Fruit fly (Drosophila melanogaster) whole organism, embryonic: ENCODE results near the gene MED28.

Experiments used
- ATbp ChIP-seq: fragments of 200-800 bp; sonication (Bioruptor generic); optimal IDR thresholded peaks from 2 replicates; lab custom pipeline; 2017; ENCODE audit warnings: missing biosample characterization, mild to moderate bottlenecking, missing genetic modification characterization, missing genetic modification reagents
- B-H1 ChIP-seq: fragments of 200-800 bp; sonication (Bioruptor generic); IDR thresholded peaks from 3 replicates; pipeline ENCODE4 v1.3.6; 2022; ENCODE audit warnings: missing biosample characterization, missing genetic modification characterization
- Bgb ChIP-seq: fragments of 200-800 bp; sonication (Bioruptor generic); IDR thresholded peaks from 2 replicates; pipeline ENCODE4 v1.3.6; 2022; ENCODE audit warnings: missing biosample characterization, missing genetic modification characterization; ENCODE audit not compliant: partially characterized antibody
- CG11456 ChIP-seq: fragments of 200-800 bp; sonication (Bioruptor generic); IDR thresholded peaks from 3 replicates; pipeline ENCODE4 v1.3.6; 2022; ENCODE audit warnings: missing biosample characterization, missing genetic modification characterization
- CG1233 ChIP-seq: fragments of 200-800 bp; sonication (Bioruptor generic); optimal IDR thresholded peaks from 4 replicates; lab custom pipeline; 2018; ENCODE audit warnings: missing biosample characterization, mild to moderate bottlenecking, missing genetic modification characterization
- CG16815 ChIP-seq: fragments of 200-800 bp; sonication (Bioruptor generic); optimal IDR thresholded peaks from 3 replicates; lab custom pipeline; 2017; ENCODE audit warnings: missing biosample characterization, mild to moderate bottlenecking, missing genetic modification characterization
- CG17359 ChIP-seq: fragments of 200-800 bp; sonication (Bioruptor generic); optimal IDR thresholded peaks from 3 replicates; lab custom pipeline; 2018; ENCODE audit warnings: missing biosample characterization, mild to moderate bottlenecking, missing genetic modification characterization, moderate library complexity
- CG17361 ChIP-seq: fragments of 200-800 bp; sonication (Bioruptor generic); IDR thresholded peaks from 3 replicates; pipeline ENCODE4 v1.3.6; 2022; ENCODE audit warnings: missing biosample characterization, missing genetic modification characterization
- CG2202 ChIP-seq: fragments of 200-800 bp; sonication (Bioruptor generic); optimal IDR thresholded peaks from 2 replicates; lab custom pipeline; 2018; ENCODE audit warnings: missing biosample characterization, mild to moderate bottlenecking, missing genetic modification characterization
- CG32532 ChIP-seq: fragments of 200-800 bp; sonication (Bioruptor generic); IDR thresholded peaks from 2 replicates; pipeline ENCODE4 v1.3.6; 2022; ENCODE audit warnings: missing biosample characterization, missing genetic modification characterization
- CG3281 ChIP-seq: fragments of 200-800 bp; sonication (Bioruptor generic); optimal IDR thresholded peaks from 3 replicates; lab custom pipeline; 2017; ENCODE audit warnings: missing biosample characterization, mild to moderate bottlenecking, missing genetic modification characterization
- CG34422 ChIP-seq: fragments of 200-800 bp; sonication (Bioruptor generic); IDR thresholded peaks from 3 replicates; pipeline ENCODE4 v1.3.6; 2022; ENCODE audit warnings: missing biosample characterization, missing genetic modification characterization
- CG4617 ChIP-seq: fragments of 200-800 bp; sonication (Bioruptor generic); optimal IDR thresholded peaks from 3 replicates; lab custom pipeline; 2016; ENCODE audit warnings: missing biosample characterization, missing genetic modification characterization, borderline replicate concordance
- CG4820 ChIP-seq: fragments of 200-800 bp; sonication (Bioruptor generic); optimal IDR thresholded peaks from 3 replicates; lab custom pipeline; 2016; ENCODE audit warnings: missing biosample characterization, missing genetic modification characterization
- CG6254 ChIP-seq: fragments of 200-800 bp; sonication (Bioruptor generic); optimal IDR thresholded peaks from 3 replicates; lab custom pipeline; 2017; ENCODE audit warnings: mild to moderate bottlenecking, missing biosample characterization, missing genetic modification reagents, missing genetic modification characterization
- CG6791 ChIP-seq: fragments of 200-800 bp; sonication (Bioruptor generic); IDR thresholded peaks from 3 replicates; pipeline ENCODE4 v1.3.6; 2022; ENCODE audit warnings: missing biosample characterization, missing genetic modification characterization; ENCODE audit not compliant: partially characterized antibody
- CG8281 ChIP-seq: fragments of 200-800 bp; sonication (Bioruptor generic); optimal IDR thresholded peaks from 2 replicates; lab custom pipeline; 2018; ENCODE audit warnings: missing biosample characterization, mild to moderate bottlenecking, missing genetic modification characterization, moderate library complexity
- CG8478 ChIP-seq: fragments of >200 bp; optimal IDR thresholded peaks from 2 replicates; lab custom pipeline; 2018
- CG9727 ChIP-seq: fragments of 200-800 bp; sonication (Bioruptor generic); optimal IDR thresholded peaks from 3 replicates; lab custom pipeline; 2017; ENCODE audit warnings: missing biosample characterization, mild to moderate bottlenecking, missing genetic modification characterization
- CG9797 ChIP-seq: fragments of 200-800 bp; sonication (Bioruptor generic); optimal IDR thresholded peaks from 3 replicates; lab custom pipeline; 2018; ENCODE audit warnings: missing biosample characterization, mild to moderate bottlenecking, missing genetic modification characterization
- Eip74EF ChIP-seq, 2 experiments: fragments of 200-800 bp in 1 of 2; fragments of >200 bp in 1 of 2; sonication (Bioruptor generic) in 1 of 2; optimal IDR thresholded peaks; 2 replicates each; lab custom pipeline; 2017 to 2019; ENCODE audit warnings: missing biosample characterization in 2 of 2, missing genetic modification characterization in 2 of 2, mild to moderate bottlenecking in 1 of 2, moderate library complexity in 1 of 2
- H2.0 ChIP-seq: fragments of 200-800 bp; sonication (Bioruptor generic); IDR thresholded peaks from 2 replicates; pipeline ENCODE4 v1.3.6; 2022; ENCODE audit warnings: missing biosample characterization, missing genetic modification characterization
- HLH4C ChIP-seq: fragments of 200-800 bp; sonication (Bioruptor generic); IDR thresholded peaks from 3 replicates; pipeline ENCODE4 v1.3.6; 2022; ENCODE audit warnings: missing biosample characterization, missing genetic modification characterization; ENCODE audit not compliant: partially characterized antibody
- HLH54F ChIP-seq: fragments of 200-800 bp; sonication (Bioruptor generic); optimal IDR thresholded peaks from 3 replicates; lab custom pipeline; 2016; ENCODE audit warnings: missing biosample characterization, missing genetic modification characterization
- Hmx ChIP-seq: fragments of 200-800 bp; sonication (Bioruptor generic); optimal IDR thresholded peaks from 2 replicates; lab custom pipeline; 2016; ENCODE audit warnings: missing biosample characterization, missing genetic modification characterization
- Med ChIP-seq: fragments of 200-800 bp; sonication (Bioruptor generic); peaks from one replicate; lab custom pipeline; 2016; ENCODE audit warnings: missing biosample characterization, missing genetic modification characterization, mild to moderate bottlenecking, inconsistent platforms, moderate library complexity
- NFAT ChIP-seq: fragments of 200-800 bp; sonication (Bioruptor generic); IDR thresholded peaks from 2 replicates; pipeline ENCODE4 v1.3.6; 2022; ENCODE audit warnings: missing biosample characterization, missing genetic modification characterization
- Nf-YC ChIP-seq: fragments of 200-800 bp; optimal IDR thresholded peaks from 3 replicates; lab custom pipeline; 2019; ENCODE audit warnings: missing biosample characterization, mild to moderate bottlenecking, missing genetic modification characterization, moderate library complexity
- Optix ChIP-seq: fragments of 200-800 bp; sonication (Bioruptor generic); IDR thresholded peaks from 3 replicates; pipeline ENCODE4 v1.3.6; 2022; ENCODE audit warnings: missing biosample characterization, missing genetic modification characterization
- Six4 ChIP-seq: fragments of 200-800 bp; sonication (Bioruptor generic); optimal IDR thresholded peaks from 2 replicates; lab custom pipeline; 2016; ENCODE audit warnings: missing biosample characterization, missing genetic modification characterization
- Sry-δ ChIP-seq: fragments of 200-800 bp; sonication (Bioruptor generic); optimal IDR thresholded peaks from 2 replicates; lab custom pipeline; 2016; ENCODE audit warnings: missing biosample characterization, missing genetic modification characterization
- Taf1 ChIP-seq: fragments of 200-800 bp; sonication (Bioruptor generic); IDR thresholded peaks from 2 replicates; pipeline ENCODE4 v1.3.6; 2022; ENCODE audit warnings: missing biosample characterization, missing genetic modification characterization
- Tbp ChIP-seq: fragments of >200 bp; optimal IDR thresholded peaks from 2 replicates; lab custom pipeline; 2018; ENCODE audit warnings: missing biosample characterization, missing genetic modification characterization
- az2 ChIP-seq: fragments of 200-800 bp; sonication (Bioruptor generic); optimal IDR thresholded peaks from 3 replicates; lab custom pipeline; 2016; ENCODE audit warnings: missing biosample characterization, missing genetic modification characterization
- chinmo ChIP-seq: fragments of 200-800 bp; sonication (Bioruptor generic); IDR thresholded peaks from 4 replicates; pipeline ENCODE4 v1.3.6; 2022; ENCODE audit warnings: missing biosample characterization, missing genetic modification characterization; ENCODE audit not compliant: partially characterized antibody
- dm ChIP-seq: fragments of 200-800 bp; sonication (Bioruptor generic); optimal IDR thresholded peaks from 3 replicates; lab custom pipeline; 2016; ENCODE audit warnings: missing biosample characterization, missing genetic modification characterization
- gce ChIP-seq: fragments of 200-800 bp; sonication (Bioruptor generic); IDR thresholded peaks from 3 replicates; pipeline ENCODE4 v1.3.6; 2022; ENCODE audit warnings: missing biosample characterization, missing genetic modification characterization
- gsb-n ChIP-seq: fragments of 200-800 bp; sonication (Bioruptor generic); optimal IDR thresholded peaks from 3 replicates; lab custom pipeline; 2018; ENCODE audit warnings: missing biosample characterization, mild to moderate bottlenecking, missing genetic modification characterization
- ind ChIP-seq: fragments of 200-800 bp; sonication (Bioruptor generic); optimal IDR thresholded peaks from 3 replicates; lab custom pipeline; 2016; ENCODE audit warnings: missing biosample characterization, missing genetic modification characterization
- kah ChIP-seq: fragments of 200-800 bp; sonication (Bioruptor generic); optimal IDR thresholded peaks from 2 replicates; lab custom pipeline; 2018; ENCODE audit warnings: missing biosample characterization, mild to moderate bottlenecking, missing genetic modification characterization
- lab ChIP-seq: fragments of 200-800 bp; sonication (Bioruptor generic); optimal IDR thresholded peaks from 3 replicates; lab custom pipeline; 2017; ENCODE audit warnings: missing biosample characterization, missing genetic modification characterization, mild to moderate bottlenecking, moderate library complexity, missing genetic modification reagents
- lmd ChIP-seq: fragments of 200-800 bp; sonication (Bioruptor generic); IDR thresholded peaks from 2 replicates; pipeline ENCODE4 v1.3.6; 2022; ENCODE audit warnings: missing biosample characterization, missing genetic modification characterization
- nom ChIP-seq: fragments of 200-800 bp; sonication (Bioruptor generic); optimal IDR thresholded peaks from 2 replicates; lab custom pipeline; 2017; ENCODE audit warnings: missing biosample characterization, missing genetic modification characterization, mild to moderate bottlenecking, moderate library complexity, missing genetic modification reagents
- ro ChIP-seq: fragments of 200-800 bp; sonication (Bioruptor generic); IDR thresholded peaks from 2 replicates; pipeline ENCODE4 v1.3.6; 2022; ENCODE audit warnings: missing biosample characterization, missing genetic modification characterization
- salm ChIP-seq: fragments of 200-800 bp; sonication (Bioruptor generic); optimal IDR thresholded peaks from 2 replicates; lab custom pipeline; 2018; ENCODE audit warnings: missing biosample characterization, mild to moderate bottlenecking, missing genetic modification characterization
- sens-2 ChIP-seq: fragments of 200-800 bp; sonication (Bioruptor generic); IDR thresholded peaks from 2 replicates; pipeline ENCODE4 v1.3.6; 2022; ENCODE audit warnings: missing biosample characterization, missing genetic modification characterization
- sisA ChIP-seq: fragments of 200-800 bp; sonication (Bioruptor generic); IDR thresholded peaks from 2 replicates; pipeline ENCODE4 v1.3.6; 2022; ENCODE audit warnings: missing biosample characterization, missing genetic modification characterization
- slbo ChIP-seq: fragments of 200-800 bp; sonication (Bioruptor generic); IDR thresholded peaks from 2 replicates; pipeline ENCODE4 v1.3.6; 2022; ENCODE audit warnings: missing biosample characterization, missing genetic modification characterization
- slp2 ChIP-seq: fragments of 200-800 bp; sonication (Bioruptor generic); optimal IDR thresholded peaks from 2 replicates; lab custom pipeline; 2016; ENCODE audit warnings: missing biosample characterization, missing genetic modification characterization
- tup ChIP-seq: fragments of 200-800 bp; sonication (Bioruptor generic); optimal IDR thresholded peaks from 2 replicates; lab custom pipeline; 2016; ENCODE audit warnings: missing biosample characterization, mild to moderate bottlenecking, missing genetic modification characterization, moderate library complexity
- wor ChIP-seq: fragments of 200-800 bp; sonication (Bioruptor generic); IDR thresholded peaks from 2 replicates; pipeline ENCODE4 v1.3.6; 2022; ENCODE audit warnings: missing biosample characterization, missing genetic modification characterization

The MED28 gene

DNA sequence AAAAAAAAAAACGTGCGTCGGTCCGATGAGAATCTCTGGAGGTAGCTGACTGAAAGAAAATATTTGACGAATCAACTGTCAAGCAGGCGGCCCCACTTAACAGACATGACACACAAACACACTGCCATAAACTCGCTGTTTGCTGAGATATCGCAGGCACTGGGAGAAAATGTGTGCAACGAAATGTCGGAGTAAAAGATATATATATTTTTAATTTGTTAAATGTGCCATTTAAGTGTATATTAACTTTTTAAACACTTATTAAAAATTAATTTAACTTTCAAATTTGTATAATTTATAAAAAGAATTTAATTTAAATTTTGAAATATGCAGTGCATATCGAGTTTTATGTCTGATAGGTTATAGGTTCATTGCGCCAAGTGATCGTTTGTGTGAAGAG is 12.3 kb downstream of the MED28 start (continued):
- TF ChIP-seq CG1233 (GFP tag; lab: Kevin White, UChicago) (peak; percentile 8), sens-2 (no peak), CG2202 (no peak), kah (GFP tag; lab: Kevin White, UChicago) (peak; percentile 19), CG9727 (GFP tag; lab: Kevin White, UChicago) (peak; percentile 79), slbo (GFP tag; lab: Robert Waterston, UW) (peak; percentile 24; the same call in 1 of the 2 replicates), dm (GFP tag; lab: Kevin White, UChicago) (no peak), CG8478 (lab: Kevin White, UChicago) (no peak), CG4820 (GFP tag; lab: Kevin White, UChicago) (peak; percentile 56), lab (GFP tag; lab: Kevin White, UChicago) (peak; percentile 72), Sry-δ (GFP tag; lab: Kevin White, UChicago) (no peak), CG32532 (GFP tag; lab: Robert Waterston, UW) (peak; percentile 73; the same call in 1 of the 2 replicates), Nf-YC (tag; lab: Kevin White, UChicago) (peak; percentile 39), CG4617 (GFP tag; lab: Kevin White, UChicago) (no peak), wor (peak; percentile 26; the same call in 1 of the 2 replicates), az2 (peak; percentile 33), salm (tag; lab: Kevin White, UChicago) (peak; percentile 27), ATbp (GFP tag; lab: Kevin White, UChicago) (peak; percentile 66), sisA (peak; percentile 53), gsb-n (peak; percentile 55), B-H1 (GFP tag; lab: Robert Waterston, UW) (no peak), tup (GFP tag; lab: Kevin White, UChicago) (peak; percentile 37), CG3281 (GFP tag; lab: Kevin White, UChicago) (peak; percentile 58), ind (GFP tag; lab: Kevin White, UChicago) (peak; percentile 48), CG11456 (GFP tag; lab: Robert Waterston, UW) (no peak), Six4 (GFP tag; lab: Kevin White, UChicago) (peak; percentile 54), lmd (peak; percentile 58), Eip74EF (GFP tag; optimal IDR thresholded peaks at IDR 0.05; lab: Kevin White, UChicago) (peak in 1 of 2 experiments; percentile 51), H2.0 (GFP tag; lab: Robert Waterston, UW) (peak; percentile 18; the same call in 1 of the 2 replicates), Optix (GFP tag; lab: Robert Waterston, UW) (no peak), CG34422 (GFP tag; lab: Robert Waterston, UW) (peak; percentile 71; the same call in 1 of the 3 replicates), Bgb (no peak), CG17359 (tag; lab: Kevin White, UChicago) (peak; percentile 76), NFAT (GFP tag; lab: Robert Waterston, UW) (no peak), Med (GFP tag; lab: Kevin White, UChicago) (peak; percentile 54), gce (GFP tag; lab: Robert Waterston, UW) (no peak), Taf1 (no peak), nom (GFP tag; lab: Kevin White, UChicago) (peak; percentile 32), Hmx (GFP tag; lab: Kevin White, UChicago) (no peak), HLH4C (GFP tag; lab: Robert Waterston, UW) (no peak), CG6791 (GFP tag; lab: Robert Waterston, UW) (no peak), ro (GFP tag; lab: Robert Waterston, UW) (peak; percentile 12; the same call in 1 of the 2 replicates), CG8281 (peak; percentile 6), CG17361 (GFP tag; lab: Robert Waterston, UW) (peak; percentile 74), chinmo (GFP tag; lab: Robert Waterston, UW) (no peak), CG9797 (GFP tag; lab: Kevin White, UChicago) (peak; percentile 16), HLH54F (GFP tag; lab: Kevin White, UChicago) (no peak), CG6254 (GFP tag; lab: Kevin White, UChicago) (peak; percentile 49), Tbp (GFP tag; lab: Kevin White, UChicago) (no peak), CG16815 (GFP tag; lab: Kevin White, UChicago) (no peak), slp2 (GFP tag; lab: Kevin White, UChicago) (no peak)
